Fruit fly (Drosophila melanogaster) Kc167 (cell line): Measurements from ENCODE around the gene ldbr.

Source experiments
- Myc ChIP-seq: fragments of >200 bp; optimal IDR thresholded peaks from 2 replicates; lab custom pipeline; 2017; ENCODE audit warnings: missing external identifiers
- Sin3A ChIP-seq: fragments of >200 bp; optimal IDR thresholded peaks from 2 replicates; lab custom pipeline; 2018; ENCODE audit warnings: missing external identifiers
- h ChIP-seq: fragments of >200 bp; optimal IDR thresholded peaks from 3 replicates; lab custom pipeline; 2018; ENCODE audit warnings: missing external identifiers
- insv ChIP-seq: fragments of >200 bp; optimal IDR thresholded peaks from 3 replicates; lab custom pipeline; 2018; ENCODE audit warnings: missing external identifiers
- psq ChIP-seq: fragments of >200 bp; optimal IDR thresholded peaks from 2 replicates; lab custom pipeline; 2017; ENCODE audit warnings: missing external identifiers
- ttk ChIP-seq: sonication (Bioruptor generic); optimal IDR thresholded peaks from 2 replicates; lab custom pipeline; 2017; ENCODE audit warnings: missing external identifiers

ldbr gene

DNA sequence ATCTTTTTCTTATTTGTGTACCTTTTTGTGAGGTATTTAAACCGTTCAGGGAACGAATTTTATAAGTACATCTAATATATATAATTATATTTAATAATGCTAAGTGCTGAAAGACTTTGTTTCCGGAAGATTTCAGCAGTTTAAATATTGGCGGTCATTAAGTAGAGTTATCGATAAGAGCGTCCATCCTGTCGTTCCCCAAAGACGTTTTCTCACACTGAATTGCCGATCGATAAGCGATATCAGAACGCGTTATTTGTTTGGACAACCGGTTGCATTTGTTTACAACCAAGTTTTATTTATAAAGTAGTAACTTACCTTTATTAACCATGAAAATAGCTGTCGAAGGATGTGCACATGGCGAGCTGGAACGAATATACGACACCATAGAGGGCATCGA lies at the start of gene ldbr:
TSS of gene ldbr (plus strand) at position 238 of the 400 bp plus-strand sequence.
- TF ChIP-seq insv (lab: Kevin White, UChicago) (no peak), Myc (lab: Kevin White, UChicago) (no peak), h (no peak), psq (lab: Kevin White, UChicago) (no peak), Sin3A (lab: Kevin White, UChicago) (no peak), ttk (lab: Kevin White, UChicago) (no peak)

dm6 chr3L:8072720-8073119 lies 48.9 kb upstream of the ldbr start:
- TF ChIP-seq Sin3A (lab: Kevin White, UChicago), result no peak
- TF ChIP-seq Myc (lab: Kevin White, UChicago), result no peak
- TF ChIP-seq ttk (lab: Kevin White, UChicago), result no peak
- TF ChIP-seq psq (lab: Kevin White, UChicago), result no peak
- no peak for TF ChIP-seq insv (lab: Kevin White, UChicago)
- TF ChIP-seq h, result no peak

- TF ChIP-seq insv (lab: Kevin White, UChicago) (no peak), ttk (lab: Kevin White, UChicago) (no peak), Myc (lab: Kevin White, UChicago) (no peak), psq (lab: Kevin White, UChicago) (no peak), h (no peak), Sin3A (lab: Kevin White, UChicago) (no peak)
Observed at dm6 chr3L:8073370-8073769, 48.3 kb upstream of the ldbr start.

dm6 chr3L:8073872-8074271 lies 47.8 kb upstream of the ldbr start:
- TF ChIP-seq ttk (lab: Kevin White, UChicago) (no peak), psq (lab: Kevin White, UChicago) (no peak), h (no peak), Sin3A (lab: Kevin White, UChicago) (no peak), Myc (lab: Kevin White, UChicago) (no peak), insv (lab: Kevin White, UChicago) (no peak)

dm6 chr3L:8074944-8075343 lies 46.7 kb upstream of the ldbr start:
- TF ChIP-seq Myc (lab: Kevin White, UChicago) (no peak), ttk (lab: Kevin White, UChicago) (no peak), h (no peak), psq (lab: Kevin White, UChicago) (no peak), insv (lab: Kevin White, UChicago) (no peak), Sin3A (lab: Kevin White, UChicago) (no peak)

DNA sequence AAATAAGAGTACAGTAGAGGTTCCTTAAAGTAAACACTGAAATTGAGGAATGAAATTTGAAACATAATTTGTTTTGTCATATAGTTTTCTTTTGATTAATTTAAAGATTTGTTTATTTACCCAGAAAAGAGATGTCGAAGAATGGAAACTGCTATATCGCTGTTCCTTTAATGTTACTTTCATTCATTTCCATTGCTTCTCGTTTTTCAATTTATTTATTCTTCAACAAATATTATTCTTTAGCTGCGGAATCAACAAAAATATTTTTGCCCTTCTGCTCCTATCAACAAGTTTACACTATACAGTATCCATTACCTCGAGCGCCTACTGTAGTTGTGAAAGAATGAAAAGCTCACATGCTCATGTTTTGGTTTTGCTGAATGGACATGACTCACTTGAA lies 45.5 kb upstream of the ldbr start:
- TF ChIP-seq Sin3A (lab: Kevin White, UChicago), result no peak
- TF ChIP-seq insv (lab: Kevin White, UChicago), result no peak
- no peak for TF ChIP-seq h
- TF ChIP-seq psq (lab: Kevin White, UChicago), result no peak
- no peak for TF ChIP-seq ttk (lab: Kevin White, UChicago)
- no peak for TF ChIP-seq Myc (lab: Kevin White, UChicago)

DNA sequence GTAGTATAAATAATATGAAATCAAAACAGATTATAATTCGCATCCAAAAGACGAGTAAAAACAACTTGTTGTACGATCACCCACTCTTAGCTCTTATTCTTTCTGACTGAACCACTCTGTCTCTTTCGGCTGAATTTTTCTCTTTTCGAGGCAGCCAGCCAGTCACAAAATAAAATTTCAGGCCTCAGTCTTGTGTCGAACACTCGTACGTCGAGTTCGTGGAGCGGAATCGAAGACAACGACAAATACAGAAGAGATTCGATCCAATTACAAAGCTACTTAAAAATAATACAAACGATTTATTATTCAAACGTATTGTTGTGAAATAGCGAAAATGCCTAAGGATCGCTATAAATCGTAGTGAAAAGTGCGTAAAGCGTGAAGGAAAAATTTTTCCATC lies 44.4 kb upstream of the ldbr start:
- TF ChIP-seq ttk (lab: Kevin White, UChicago), result no peak
- TF ChIP-seq psq (lab: Kevin White, UChicago), result no peak
- no peak for TF ChIP-seq Sin3A (lab: Kevin White, UChicago)

dm6 chr3L:8077953-8078352 lies 43.7 kb upstream of the ldbr start:
- TF ChIP-seq psq (lab: Kevin White, UChicago) (no peak), Myc (lab: Kevin White, UChicago) (no peak)

DNA sequence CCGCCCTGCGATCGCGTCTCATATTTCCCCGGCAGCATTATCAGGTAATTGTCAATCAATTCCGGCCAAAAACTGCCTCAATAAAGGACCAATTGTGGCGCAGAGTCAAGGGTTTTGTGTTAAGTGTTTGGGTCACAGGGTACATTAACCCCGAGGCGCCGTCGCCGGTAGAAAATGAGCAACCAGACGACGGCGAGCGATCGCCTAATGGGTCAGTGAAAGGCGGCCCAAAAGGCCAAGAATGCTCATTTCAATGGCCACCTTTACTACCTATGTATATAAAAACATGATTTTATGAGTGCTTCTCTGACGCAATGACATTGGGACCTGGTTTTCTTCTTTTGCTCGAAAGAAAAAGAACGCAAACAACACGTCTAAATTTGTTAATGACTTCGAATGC lies 42.0 kb upstream of the ldbr start:
- TF ChIP-seq ttk (lab: Kevin White, UChicago), result no peak
- no peak for TF ChIP-seq h
- TF ChIP-seq Sin3A (lab: Kevin White, UChicago), result no peak
- no peak for TF ChIP-seq psq (lab: Kevin White, UChicago)
- TF ChIP-seq insv (lab: Kevin White, UChicago), result no peak
- no peak for TF ChIP-seq Myc (lab: Kevin White, UChicago)

dm6 chr3L:8080790-8081189 lies 40.8 kb upstream of the ldbr start:
- TF ChIP-seq h (no peak), Myc (lab: Kevin White, UChicago) (no peak), psq (lab: Kevin White, UChicago) (no peak), Sin3A (lab: Kevin White, UChicago) (no peak), ttk (lab: Kevin White, UChicago) (no peak), insv (lab: Kevin White, UChicago) (no peak)

- no peak for TF ChIP-seq Myc (lab: Kevin White, UChicago)
- TF ChIP-seq Sin3A (lab: Kevin White, UChicago), result no peak
- no peak for TF ChIP-seq insv (lab: Kevin White, UChicago)
- no peak for TF ChIP-seq ttk (lab: Kevin White, UChicago)
- TF ChIP-seq psq (lab: Kevin White, UChicago), result no peak
- no peak for TF ChIP-seq h
Observed at dm6 chr3L:8081822-8082221, 39.8 kb upstream of the ldbr start.

DNA sequence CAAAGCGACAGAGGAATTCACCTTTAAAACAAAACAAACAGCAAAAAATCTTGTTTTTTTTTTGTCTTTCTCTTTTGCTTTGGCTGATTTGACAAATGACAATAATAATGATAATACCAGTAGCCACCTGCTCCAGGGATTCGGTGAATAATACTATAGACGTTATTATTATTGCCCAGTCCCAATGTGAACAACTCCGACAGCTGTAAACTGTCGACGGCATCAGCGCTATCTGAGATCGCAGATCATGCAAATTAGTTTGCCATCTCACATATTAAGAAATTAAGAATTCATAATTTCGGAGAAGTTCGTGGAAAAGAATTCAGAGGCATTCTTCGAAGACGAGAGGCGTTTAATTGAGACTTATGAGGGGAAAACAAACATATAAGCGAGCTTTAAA lies 35.4 kb upstream of the ldbr start:
- TF ChIP-seq Myc (lab: Kevin White, UChicago) (no peak), psq (lab: Kevin White, UChicago) (no peak), h (no peak), ttk (lab: Kevin White, UChicago) (no peak), Sin3A (lab: Kevin White, UChicago) (no peak), insv (lab: Kevin White, UChicago) (no peak)

DNA sequence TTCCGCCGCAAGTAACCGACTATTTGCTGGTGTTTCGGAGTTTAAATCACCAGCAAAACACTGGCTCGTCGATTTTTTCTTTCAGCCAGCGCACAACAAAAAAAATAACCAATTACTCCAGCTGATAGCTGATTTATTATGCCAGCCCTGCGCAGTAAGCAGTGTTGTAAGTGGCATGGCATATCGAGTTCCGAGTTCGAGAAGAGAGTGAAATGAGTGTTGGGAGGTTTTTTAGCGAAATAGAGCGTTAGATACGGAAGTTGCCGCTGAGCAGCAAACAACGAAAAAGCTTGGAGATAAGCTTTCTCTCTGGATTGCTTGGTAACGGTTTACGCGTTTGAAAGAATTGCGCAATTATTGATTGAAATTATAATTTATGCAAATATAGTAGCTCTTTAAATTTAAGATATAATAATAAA lies 30.0 kb upstream of the ldbr start, which contains the start of gene CG7565:
TSS of gene CG7565 (minus strand) at position 137 of the 419 bp plus-strand sequence.
- no peak for TF ChIP-seq h
- TF ChIP-seq psq (lab: Kevin White, UChicago), result no peak
- TF ChIP-seq Sin3A (lab: Kevin White, UChicago), result no peak
- TF ChIP-seq ttk (lab: Kevin White, UChicago), result no peak
- no peak for TF ChIP-seq Myc (lab: Kevin White, UChicago)
- no peak for TF ChIP-seq insv (lab: Kevin White, UChicago)
